Fruit fly (Drosophila melanogaster) whole organism, prepupa: Measurements from ENCODE around the gene Acp76A.

ENCODE experiments used
- Blimp-1 ChIP-seq: fragments of 200-800 bp; sonication (Bioruptor generic); optimal IDR thresholded peaks from 3 replicates; lab custom pipeline; 2017; ENCODE audit warnings: missing biosample characterization, missing genetic modification characterization, mild to moderate bottlenecking, moderate library complexity, missing genetic modification reagents
- CG10631 ChIP-seq: fragments of 200-800 bp; sonication (Bioruptor generic); optimal IDR thresholded peaks from 2 replicates; lab custom pipeline; 2016; ENCODE audit warnings: missing biosample characterization, missing genetic modification characterization
- CG10669 ChIP-seq: fragments of 200-800 bp; sonication (Bioruptor generic); optimal IDR thresholded peaks from 3 replicates; lab custom pipeline; 2018; ENCODE audit warnings: missing biosample characterization, mild to moderate bottlenecking, missing genetic modification characterization, moderate library complexity
- CG11294 ChIP-seq: fragments of 200-800 bp; sonication (Bioruptor generic); IDR thresholded peaks from 2 replicates; pipeline ENCODE4 v1.3.6; 2022; ENCODE audit warnings: missing biosample characterization, missing genetic modification characterization
- CG11762 ChIP-seq: fragments of 200-800 bp; sonication (Bioruptor generic); optimal IDR thresholded peaks from 3 replicates; lab custom pipeline; 2016; ENCODE audit warnings: missing biosample characterization, missing genetic modification characterization; ENCODE audit not compliant: insufficient read depth
- CG11902 ChIP-seq: fragments of 200-800 bp; sonication (Bioruptor generic); optimal IDR thresholded peaks from 3 replicates; lab custom pipeline; 2016; ENCODE audit warnings: missing biosample characterization, missing genetic modification characterization
- CG15336 ChIP-seq: fragments of 200-800 bp; sonication (Bioruptor generic); IDR thresholded peaks from 2 replicates; pipeline ENCODE4 v1.3.6; 2022; ENCODE audit warnings: missing biosample characterization, missing genetic modification characterization
- CG1621 ChIP-seq: fragments of 200-800 bp; sonication (Bioruptor generic); optimal IDR thresholded peaks from 3 replicates; lab custom pipeline; 2018; ENCODE audit warnings: missing biosample characterization, mild to moderate bottlenecking, missing genetic modification characterization
- CG16779 ChIP-seq: fragments of 200-800 bp; sonication (Bioruptor generic); optimal IDR thresholded peaks from 3 replicates; lab custom pipeline; 2017; ENCODE audit warnings: missing biosample characterization, mild to moderate bottlenecking, missing genetic modification characterization
- CG3032 ChIP-seq: fragments of 200-800 bp; optimal IDR thresholded peaks from 2 replicates; lab custom pipeline; 2019; ENCODE audit warnings: missing biosample characterization, mild to moderate bottlenecking, missing genetic modification characterization, moderate library complexity
- CG32006 ChIP-seq: fragments of 200-800 bp; sonication (Bioruptor generic); optimal IDR thresholded peaks from 3 replicates; lab custom pipeline; 2017; ENCODE audit warnings: missing biosample characterization, mild to moderate bottlenecking, missing genetic modification characterization
- CG34406 ChIP-seq: fragments of 200-800 bp; sonication (Bioruptor generic); optimal IDR thresholded peaks from 3 replicates; lab custom pipeline; 2016; ENCODE audit warnings: missing biosample characterization, missing genetic modification characterization
- CG3919 ChIP-seq: fragments of 200-800 bp; sonication (Bioruptor generic); optimal IDR thresholded peaks from 3 replicates; lab custom pipeline; 2016; ENCODE audit warnings: missing biosample characterization, missing genetic modification characterization
- CG4318 ChIP-seq: fragments of 200-800 bp; sonication (Bioruptor generic); optimal IDR thresholded peaks from 3 replicates; lab custom pipeline; 2017; ENCODE audit warnings: missing biosample characterization, mild to moderate bottlenecking, missing genetic modification characterization
- CG6163 ChIP-seq: fragments of 200-800 bp; sonication (Bioruptor generic); IDR thresholded peaks from 3 replicates; pipeline ENCODE4 v1.3.6; 2022; ENCODE audit warnings: missing biosample characterization, missing genetic modification characterization
- CG6276 ChIP-seq: fragments of 200-800 bp; sonication (Bioruptor generic); optimal IDR thresholded peaks from 2 replicates; lab custom pipeline; 2017; ENCODE audit warnings: missing biosample characterization, mild to moderate bottlenecking, missing genetic modification characterization
- CG6792 ChIP-seq: fragments of 200-800 bp; sonication (Bioruptor generic); optimal IDR thresholded peaks from 3 replicates; lab custom pipeline; 2016; ENCODE audit warnings: missing biosample characterization, missing genetic modification characterization
- CG6808 ChIP-seq: fragments of 200-800 bp; sonication (Bioruptor generic); optimal IDR thresholded peaks from 3 replicates; lab custom pipeline; 2017; ENCODE audit warnings: missing biosample characterization, missing genetic modification characterization, mild to moderate bottlenecking, moderate library complexity, missing genetic modification reagents
- CG6854 ChIP-seq: fragments of 200-800 bp; sonication (Bioruptor generic); optimal IDR thresholded peaks from 2 replicates; lab custom pipeline; 2017; ENCODE audit warnings: missing biosample characterization, mild to moderate bottlenecking, missing genetic modification characterization
- CG7368 ChIP-seq: fragments of 200-800 bp; sonication (Bioruptor generic); optimal IDR thresholded peaks from 3 replicates; lab custom pipeline; 2016; ENCODE audit warnings: missing biosample characterization, missing genetic modification characterization
- CG8119 ChIP-seq: fragments of 200-800 bp; sonication (Bioruptor generic); IDR thresholded peaks from 3 replicates; pipeline ENCODE4 v1.3.6; 2022; ENCODE audit warnings: missing biosample characterization, missing genetic modification characterization
- CG8632 ChIP-seq: fragments of 200-800 bp; sonication (Bioruptor generic); optimal IDR thresholded peaks from 3 replicates; lab custom pipeline; 2016; ENCODE audit warnings: missing biosample characterization, missing genetic modification characterization
- Eip75B ChIP-seq: fragments of 200-800 bp; sonication (Bioruptor generic); optimal IDR thresholded peaks from 3 replicates; lab custom pipeline; 2016; ENCODE audit warnings: missing biosample characterization, missing genetic modification characterization
- Eip78C ChIP-seq: fragments of 200-800 bp; sonication (Bioruptor generic); peaks from one replicate; lab custom pipeline; 2016; ENCODE audit warnings: missing biosample characterization, missing genetic modification characterization
- Eip93F ChIP-seq: fragments of 200-800 bp; sonication (Bioruptor generic); optimal IDR thresholded peaks from 2 replicates; lab custom pipeline; 2016; ENCODE audit warnings: missing biosample characterization, mild to moderate bottlenecking, missing genetic modification characterization
- Ets21C ChIP-seq: fragments of 200-800 bp; sonication (Bioruptor generic); optimal IDR thresholded peaks from 3 replicates; lab custom pipeline; 2016; ENCODE audit warnings: missing biosample characterization, missing genetic modification characterization
- Ets96B ChIP-seq: fragments of 200-800 bp; optimal IDR thresholded peaks from 2 replicates; lab custom pipeline; 2019; ENCODE audit warnings: missing biosample characterization, mild to moderate bottlenecking, missing genetic modification characterization, moderate library complexity
- Gug ChIP-seq: fragments of 200-800 bp; sonication (Bioruptor generic); IDR thresholded peaks from 2 replicates; pipeline ENCODE4 v1.3.6; 2022; ENCODE audit warnings: missing biosample characterization, missing genetic modification characterization
- Hr38 ChIP-seq: sonication (Bioruptor generic); optimal IDR thresholded peaks from 2 replicates; lab custom pipeline; 2016; ENCODE audit warnings: missing biosample characterization, missing genetic modification characterization
- Hr39 ChIP-seq: fragments of 200-800 bp; sonication (Bioruptor generic); optimal IDR thresholded peaks from 2 replicates; lab custom pipeline; 2016; ENCODE audit warnings: missing biosample characterization, missing genetic modification characterization
- Hr4 ChIP-seq: fragments of 200-800 bp; sonication (Bioruptor generic); optimal IDR thresholded peaks from 3 replicates; lab custom pipeline; 2016; ENCODE audit warnings: missing biosample characterization, missing genetic modification characterization
- Met ChIP-seq: fragments of 200-800 bp; sonication (Bioruptor generic); optimal IDR thresholded peaks from 3 replicates; lab custom pipeline; 2016; ENCODE audit warnings: missing biosample characterization, missing genetic modification characterization
- OdsH ChIP-seq: fragments of 200-800 bp; sonication (Bioruptor generic); optimal IDR thresholded peaks from 3 replicates; lab custom pipeline; 2016; ENCODE audit warnings: missing biosample characterization, missing genetic modification characterization
- Smox ChIP-seq: fragments of 200-800 bp; sonication (Bioruptor generic); optimal IDR thresholded peaks from 3 replicates; lab custom pipeline; 2016; ENCODE audit warnings: missing biosample characterization, missing genetic modification characterization
- Sox102F ChIP-seq: fragments of 200-800 bp; sonication (Bioruptor generic); optimal IDR thresholded peaks from 2 replicates; lab custom pipeline; 2016; ENCODE audit warnings: missing biosample characterization, mild to moderate bottlenecking, missing genetic modification characterization
- Sox15 ChIP-seq: fragments of 200-800 bp; sonication (Bioruptor generic); optimal IDR thresholded peaks from 3 replicates; lab custom pipeline; 2016; ENCODE audit warnings: missing biosample characterization, missing genetic modification characterization
- achi ChIP-seq: fragments of 200-800 bp; sonication (Bioruptor generic); optimal IDR thresholded peaks from 3 replicates; lab custom pipeline; 2016; ENCODE audit warnings: missing biosample characterization, missing genetic modification characterization
- acj6 ChIP-seq: fragments of 200-800 bp; sonication (Bioruptor generic); optimal IDR thresholded peaks from 3 replicates; lab custom pipeline; 2016; ENCODE audit warnings: missing biosample characterization, missing genetic modification characterization
- dac ChIP-seq: fragments of 200-800 bp; sonication (Bioruptor generic); optimal IDR thresholded peaks from 2 replicates; lab custom pipeline; 2017; ENCODE audit warnings: missing biosample characterization, mild to moderate bottlenecking, missing genetic modification characterization
- eg ChIP-seq: fragments of 200-800 bp; sonication (Bioruptor generic); IDR thresholded peaks from 3 replicates; pipeline ENCODE4 v1.3.6; 2022; ENCODE audit warnings: missing biosample characterization, missing genetic modification characterization
- esn ChIP-seq: fragments of 200-800 bp; sonication (Bioruptor generic); optimal IDR thresholded peaks from 2 replicates; lab custom pipeline; 2016; ENCODE audit warnings: missing biosample characterization, mild to moderate bottlenecking, missing genetic modification characterization, moderate library complexity
- fd59A ChIP-seq: fragments of 200-800 bp; sonication (Bioruptor generic); optimal IDR thresholded peaks from 2 replicates; lab custom pipeline; 2017; ENCODE audit warnings: missing biosample characterization, mild to moderate bottlenecking, missing genetic modification characterization, missing genetic modification reagents
- fkh ChIP-seq: fragments of 200-800 bp; sonication (Bioruptor generic); optimal IDR thresholded peaks from 3 replicates; lab custom pipeline; 2017; ENCODE audit warnings: missing biosample characterization, mild to moderate bottlenecking, missing genetic modification characterization, moderate library complexity
- lz ChIP-seq: fragments of 200-800 bp; sonication (Bioruptor generic); optimal IDR thresholded peaks from 3 replicates; lab custom pipeline; 2016; ENCODE audit warnings: missing biosample characterization, missing genetic modification characterization
- net ChIP-seq: fragments of 200-800 bp; sonication (Bioruptor generic); optimal IDR thresholded peaks from 3 replicates; lab custom pipeline; 2016; ENCODE audit warnings: missing biosample characterization, missing genetic modification characterization
- salr ChIP-seq, 2 experiments: fragments of 200-800 bp; sonication (Bioruptor generic); optimal IDR thresholded peaks; 3 replicates each; lab custom pipeline; 2016 to 2018; ENCODE audit warnings: missing biosample characterization in 2 of 2, missing genetic modification characterization in 2 of 2, mild to moderate bottlenecking in 1 of 2
- spab ChIP-seq: fragments of 200-800 bp; sonication (Bioruptor generic); optimal IDR thresholded peaks from 2 replicates; lab custom pipeline; 2017; ENCODE audit warnings: missing biosample characterization, mild to moderate bottlenecking, missing genetic modification characterization, missing genetic modification reagents
- ss ChIP-seq, 2 experiments: fragments of 200-800 bp; sonication (Bioruptor generic); optimal IDR thresholded peaks; 2 replicates in 1 of 2; 3 replicates in 1 of 2; lab custom pipeline; 2017 to 2018; ENCODE audit warnings: mild to moderate bottlenecking in 2 of 2, missing biosample characterization in 2 of 2, missing genetic modification characterization in 2 of 2, moderate library complexity in 1 of 2
- svp ChIP-seq: fragments of 200-800 bp; sonication (Bioruptor generic); peaks from one replicate; lab custom pipeline; 2016; ENCODE audit warnings: missing biosample characterization, missing genetic modification characterization

Gene Acp76A

DNA sequence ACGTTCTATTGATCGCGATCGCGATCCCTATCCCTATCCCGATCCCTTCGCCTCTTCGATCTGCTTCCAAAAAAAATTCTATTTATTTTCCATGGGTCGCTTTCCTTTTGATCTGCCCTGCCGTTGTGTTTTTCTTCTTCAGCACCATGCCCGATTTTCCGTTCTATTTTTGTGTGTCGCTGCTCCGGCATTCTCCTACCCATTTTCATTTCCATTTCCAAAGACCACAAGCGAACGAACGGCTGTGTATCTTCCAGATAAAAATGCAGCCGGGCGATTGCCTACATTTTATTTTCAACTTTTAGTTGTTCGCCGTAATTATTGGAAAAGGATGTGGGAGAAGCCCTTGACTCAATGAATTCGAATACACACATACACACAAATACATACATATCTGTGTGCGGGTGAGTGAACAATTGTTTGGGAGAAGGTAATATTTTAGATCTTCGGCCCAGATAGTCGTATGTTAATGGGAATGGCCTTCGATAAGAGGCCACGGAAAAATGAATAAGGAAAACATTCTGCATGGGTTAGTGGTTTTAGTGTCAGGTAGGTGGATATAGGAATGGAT lies 8.3 kb downstream of the Acp76A start:
- TF ChIP-seq CG8119 (GFP tag; lab: Robert Waterston, UW): no peak
- TF ChIP-seq Eip78C (GFP tag; lab: Kevin White, UChicago): peak; percentile 19
- TF ChIP-seq, all 60 proteins: peak for 1

DNA sequence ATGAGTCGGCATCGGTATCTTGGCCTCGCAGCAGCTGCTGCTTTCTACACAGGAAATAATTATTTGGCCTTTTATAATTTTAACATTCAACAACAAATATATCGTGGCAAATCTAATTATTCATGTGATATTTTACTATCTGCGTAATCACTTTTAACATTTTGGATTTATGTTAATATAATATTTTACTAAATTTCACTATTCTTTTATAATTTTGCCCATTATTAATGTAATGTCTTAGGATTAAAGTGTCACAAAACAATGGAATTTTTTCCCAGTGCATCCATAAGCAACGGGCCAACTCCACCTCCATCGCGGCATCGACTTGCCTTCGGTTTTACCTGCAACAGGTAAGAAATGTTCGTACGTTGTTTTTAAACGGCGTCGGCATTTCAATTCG lies 9.3 kb downstream of the Acp76A start:
- TF ChIP-seq Eip75B (GFP tag; lab: Kevin White, UChicago) (peak; percentile 90), CG11902 (peak; percentile 87), lz (peak; percentile 92), acj6 (GFP tag; lab: Kevin White, UChicago) (peak; percentile 92), CG3032 (peak; percentile 98), CG11294 (GFP tag; lab: Robert Waterston, UW) (peak; percentile 71), CG6854 (peak; percentile 78), CG34406 (GFP tag; lab: Kevin White, UChicago) (peak; percentile 96), CG16779 (tag; lab: Kevin White, UChicago) (peak; percentile 91), CG8632 (GFP tag; lab: Kevin White, UChicago) (peak; percentile 95), spab (GFP tag; lab: Kevin White, UChicago) (peak; percentile 95), eg (GFP tag; lab: Robert Waterston, UW) (peak; percentile 86), Ets21C (peak; percentile 78), Ets96B (tag; lab: Kevin White, UChicago) (peak; percentile 97), CG6808 (GFP tag; lab: Kevin White, UChicago) (peak; percentile 95), CG7368 (GFP tag; lab: Kevin White, UChicago) (peak; percentile 88), CG15336 (GFP tag; lab: Robert Waterston, UW) (peak; percentile 93), svp (GFP tag; lab: Kevin White, UChicago) (peak; percentile 94), net (GFP tag; lab: Kevin White, UChicago) (peak; percentile 89), Eip93F (peak; percentile 66), Gug (GFP tag; lab: Robert Waterston, UW) (peak; percentile 88), Sox102F (GFP tag; lab: Kevin White, UChicago) (peak; percentile 88), Hr38 (GFP tag; lab: Kevin White, UChicago) (no peak), CG4318 (GFP tag; lab: Kevin White, UChicago) (peak; percentile 94), dac (peak; percentile 88), ss (GFP tag; optimal IDR thresholded peaks at IDR 0.05; lab: Kevin White, UChicago) (peak; percentile 94 to 95), OdsH (GFP tag; lab: Kevin White, UChicago) (peak; percentile 93), CG6792 (peak; percentile 93), achi (GFP tag; lab: Kevin White, UChicago) (peak; percentile 93), esn (peak; percentile 95), Smox (GFP tag; lab: Kevin White, UChicago) (peak; percentile 89), CG1621 (tag; lab: Kevin White, UChicago) (peak; percentile 84), CG11762 (GFP tag; lab: Kevin White, UChicago) (peak; percentile 89), CG32006 (GFP tag; lab: Kevin White, UChicago) (peak; percentile 97), CG10669 (GFP tag; lab: Kevin White, UChicago) (peak; percentile 94), CG8119 (GFP tag; lab: Robert Waterston, UW) (peak; percentile 96), salr (GFP tag; optimal IDR thresholded peaks at IDR 0.05; lab: Kevin White, UChicago) (peak; percentile 65 to 93), CG6276 (GFP tag; lab: Kevin White, UChicago) (peak; percentile 94), Sox15 (GFP tag; lab: Kevin White, UChicago) (peak; percentile 83), fkh (GFP tag; lab: Kevin White, UChicago) (peak; percentile 14), fd59A (GFP tag; lab: Kevin White, UChicago) (peak; percentile 91), CG10631 (peak; percentile 96), Hr39 (GFP tag; lab: Kevin White, UChicago) (peak; percentile 78), CG6163 (GFP tag; lab: Robert Waterston, UW) (peak; percentile 87), Hr4 (GFP tag; lab: Kevin White, UChicago) (peak; percentile 92), Met (GFP tag; lab: Kevin White, UChicago) (peak; percentile 91), CG3919 (GFP tag; lab: Kevin White, UChicago) (peak; percentile 95), Blimp-1 (GFP tag; lab: Kevin White, UChicago) (peak; percentile 85)
